Fruit fly (Drosophila melanogaster) whole organism: Measurements from ENCODE around the gene Cp38.

Experiments
- CG8478 ChIP-seq: fragments of >200 bp; optimal IDR thresholded peaks from 2 replicates; lab custom pipeline; 2018; ENCODE audit warnings: inconsistent platforms
- EcR ChIP-seq, 2 experiments: fragments of >200 bp; optimal IDR thresholded peaks; 2 replicates each; lab custom pipeline; 2017; ENCODE audit warnings: missing biosample characterization in 2 of 2, missing genetic modification characterization in 2 of 2, missing genetic modification reagents in 2 of 2
- pan ChIP-seq: fragments of >200 bp; optimal IDR thresholded peaks from 2 replicates; lab custom pipeline; 2017
- psq ChIP-seq: fragments of >200 bp; optimal IDR thresholded peaks from 2 replicates; lab custom pipeline; 2017

- TF ChIP-seq pan (no peak), CG8478 (no peak), EcR (GFP tag; optimal IDR thresholded peaks at IDR 0.05; lab: Kevin White, UChicago) (no peak), psq (lab: Kevin White, UChicago) (no peak)
These were observed 20.4 kb downstream of the Cp38 start for dm6 chrX:8502053-8502452.
